Worm (Caenorhabditis elegans): Measurements from ENCODE around the gene T26A5.6.

T26A5.6 gene

DNA sequence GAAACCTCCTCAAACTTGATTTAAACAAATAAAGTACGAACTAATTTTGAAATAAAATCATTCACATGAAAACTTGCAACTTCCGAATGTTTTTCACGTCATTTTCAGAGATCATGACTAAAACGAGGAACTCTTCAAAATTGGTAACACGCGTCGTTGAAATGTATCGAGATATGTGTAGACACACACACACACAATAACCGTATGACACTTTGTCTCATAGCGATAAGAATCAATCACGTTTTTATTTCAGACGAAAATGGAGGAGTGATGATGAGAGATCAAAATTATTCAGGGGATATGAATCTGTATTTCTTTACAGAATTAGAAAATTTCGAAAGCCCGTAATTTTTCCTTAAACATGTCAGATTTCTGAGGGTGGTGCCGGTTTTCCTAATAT, 27.8 kb downstream of the T26A5.6 start (continued):
- TF ChIP-seq hlh-12 (tag; optimal IDR thresholded peaks at IDR 0.05) = no peak
- no peak for TF ChIP-seq nfya-2 (GFP tag; IDR thresholded peaks at IDR 0.05)
- TF ChIP-seq lin-40 (tag; optimal IDR thresholded peaks at IDR 0.05) = no peak
- peak; percentile 6 for TF ChIP-seq attf-5 (GFP tag; optimal IDR thresholded peaks at IDR 0.05)
- no peak for TF ChIP-seq ztf-3 (GFP tag; optimal IDR thresholded peaks at IDR 0.05)
- TF ChIP-seq hmg-20 (GFP tag; IDR thresholded peaks at IDR 0.05) = no peak
- no peak for TF ChIP-seq snpc-1.1 (tag; optimal IDR thresholded peaks at IDR 0.05; ENCODE audit: insufficient read depth)
- peak; percentile 20 for TF ChIP-seq nhr-80 (tag; optimal IDR thresholded peaks at IDR 0.05)

DNA sequence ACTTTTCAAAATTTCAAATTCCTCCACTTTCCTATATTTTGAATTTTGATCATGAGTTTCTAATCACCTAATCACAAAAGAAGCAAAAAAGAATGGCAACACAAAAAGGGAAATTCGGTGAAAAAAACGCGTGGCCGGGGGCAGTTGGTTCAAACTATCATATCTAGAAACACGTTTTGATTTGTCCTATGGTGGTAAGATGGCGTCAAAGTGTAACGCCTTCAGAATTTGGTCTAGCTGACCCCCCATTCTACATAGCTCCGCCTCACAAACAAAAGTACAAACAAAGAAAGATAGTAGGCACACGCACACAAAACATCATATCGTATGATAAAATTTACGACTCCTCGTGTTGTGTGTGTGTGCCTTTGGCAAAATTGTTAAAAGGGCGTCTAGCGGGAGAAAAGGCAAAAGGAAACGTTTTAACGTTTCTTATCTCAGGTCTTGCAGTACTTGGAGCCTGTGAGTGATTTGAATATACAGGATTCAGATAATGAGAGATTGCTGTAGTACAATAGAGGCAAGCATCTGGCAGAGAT, 28.5 kb downstream of the T26A5.6 start:
- TF ChIP-seq dox-1 (GFP tag; IDR thresholded peaks at IDR 0.05) = peak; percentile 15; the same call in 1 of the 2 replicates
- no peak for TF ChIP-seq B0035.1 (tag; optimal IDR thresholded peaks at IDR 0.05)
- peak; percentile 72 for TF ChIP-seq nhr-80 (tag; optimal IDR thresholded peaks at IDR 0.05)
- no peak for TF ChIP-seq ccch-3 (GFP tag; optimal IDR thresholded peaks at IDR 0.05)
- TF ChIP-seq lin-26 (GFP tag; IDR thresholded peaks at IDR 0.05) = peak; percentile 46; the same call in 1 of the 2 replicates
- peak; percentile 30; the same call in 1 of the 2 replicates for TF ChIP-seq hmg-1.2 (GFP tag; IDR thresholded peaks at IDR 0.05)

DNA sequence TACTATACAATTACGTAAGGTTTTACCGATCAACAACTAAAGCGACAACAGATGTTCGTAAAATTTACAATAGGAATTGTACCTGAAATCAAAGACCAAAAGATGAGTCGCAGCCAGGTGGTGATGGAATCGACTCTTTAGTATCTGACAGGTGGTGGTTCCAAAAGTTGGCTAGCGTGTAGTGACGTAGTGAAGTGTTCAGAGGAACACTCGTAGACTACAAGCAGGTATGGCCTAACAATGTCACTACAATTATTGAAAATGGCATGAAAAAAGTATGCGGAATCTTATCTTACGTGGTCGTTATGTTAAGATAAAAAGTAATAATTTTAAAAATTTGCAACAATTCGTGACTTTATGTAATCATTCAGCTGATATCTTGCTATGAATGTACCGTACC, 29.0 kb downstream of the T26A5.6 start:
- TF ChIP-seq repo-1 (tag; optimal IDR thresholded peaks at IDR 0.05) = peak; percentile 25
- no peak for TF ChIP-seq fkh-3 (tag; optimal IDR thresholded peaks at IDR 0.05)
- peak in 1 of 3 experiments; percentile 6 for TF ChIP-seq lin-35 (GFP tag; optimal IDR thresholded peaks at IDR 0.05)
- peak; percentile 43 for TF ChIP-seq ama-1 (optimal IDR thresholded peaks at IDR 0.05)
- TF ChIP-seq ama-1 (GFP tag; optimal IDR thresholded peaks at IDR 0.05) = no peak

DNA sequence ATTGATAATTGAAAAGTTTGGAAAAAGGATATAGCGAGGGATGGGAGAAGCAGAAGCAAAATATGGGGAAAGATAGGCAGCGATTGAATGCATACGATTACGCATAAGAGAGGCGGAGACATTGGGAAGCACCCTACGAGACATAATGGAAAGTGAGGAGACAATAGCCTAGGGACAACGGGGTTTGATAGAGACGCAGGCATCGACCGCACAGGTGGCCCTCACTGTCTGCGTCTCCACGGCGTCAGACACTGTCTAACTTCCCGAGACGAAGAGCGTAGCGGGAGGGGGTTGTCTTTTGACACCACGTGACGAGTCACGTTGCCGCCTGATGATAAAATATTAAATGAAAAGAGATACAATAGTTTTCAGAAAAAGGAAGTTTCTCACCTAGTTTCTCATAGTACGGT, 29.5 kb downstream of the T26A5.6 start:
- TF ChIP-seq K11D2.4 (GFP tag; IDR thresholded peaks at IDR 0.05) (peak; percentile 85), ceh-58 (GFP tag; IDR thresholded peaks at IDR 0.05) (no peak), let-607 (tag; optimal IDR thresholded peaks at IDR 0.05) (peak in 1 of 2 experiments; percentile 70), snpc-1.1 (tag; optimal IDR thresholded peaks at IDR 0.05; ENCODE audit: insufficient read depth) (no peak), die-1 (tag; optimal IDR thresholded peaks at IDR 0.05) (no peak), madf-8 (GFP tag; conservative IDR thresholded peaks at IDR 0.05) (no peak), lsy-27 (tag; optimal IDR thresholded peaks at IDR 0.05; ENCODE audit: borderline replicate concordance, insufficient read depth) (no peak), tlf-1 (GFP tag; optimal IDR thresholded peaks at IDR 0.05) (peak; percentile 84), lin-26 (GFP tag; IDR thresholded peaks at IDR 0.05) (peak; percentile 66), K12H6.12 (tag; optimal IDR thresholded peaks at IDR 0.05) (peak; percentile 68), hmg-1.2 (GFP tag; IDR thresholded peaks at IDR 0.05) (peak; percentile 99), mxl-1 (tag; optimal IDR thresholded peaks at IDR 0.05) (no peak), ekl-4 (GFP tag; IDR thresholded peaks at IDR 0.05) (peak; percentile 92), chd-7 (tag; optimal IDR thresholded peaks at IDR 0.05) (peak; percentile 86), ztf-28 (GFP tag; IDR thresholded peaks at IDR 0.05) (no peak), T07F8.4 (tag; optimal IDR thresholded peaks at IDR 0.05) (peak; percentile 5), F37B4.10 (GFP tag; IDR thresholded peaks at IDR 0.05) (no peak), attf-6 (GFP tag; IDR thresholded peaks at IDR 0.05) (no peak), madf-6 (GFP tag; IDR thresholded peaks at IDR 0.05) (peak; percentile 50; the same call in 1 of the 2 replicates), lin-54 (GFP tag; optimal IDR thresholded peaks at IDR 0.05) (peak; percentile 71), ztf-26 (tag; optimal IDR thresholded peaks at IDR 0.05) (peak; percentile 88), D2030.7 (GFP tag; IDR thresholded peaks at IDR 0.05) (no peak), xnd-1 (tag; optimal IDR thresholded peaks at IDR 0.05) (no peak), rcor-1 (GFP tag; IDR thresholded peaks at IDR 0.05) (peak; percentile 41; the same call in 1 of the 2 replicates), sdz-38 (tag; optimal IDR thresholded peaks at IDR 0.05) (no peak), F22D6.2 (tag; optimal IDR thresholded peaks at IDR 0.05) (peak; percentile 78), snpc-4 (GFP tag; optimal IDR thresholded peaks at IDR 0.05) (no peak), snpc-4 (tag; optimal IDR thresholded peaks at IDR 0.05) (peak in 2 of 4 experiments; percentile 56 to 60), ceh-100 (GFP tag; IDR thresholded peaks at IDR 0.05) (peak; percentile 51), ztf-3 (GFP tag; optimal IDR thresholded peaks at IDR 0.05) (peak; percentile 63)
